Fruit fly (Drosophila melanogaster): ENCODE results near the gene alphaCOP.

DNA sequence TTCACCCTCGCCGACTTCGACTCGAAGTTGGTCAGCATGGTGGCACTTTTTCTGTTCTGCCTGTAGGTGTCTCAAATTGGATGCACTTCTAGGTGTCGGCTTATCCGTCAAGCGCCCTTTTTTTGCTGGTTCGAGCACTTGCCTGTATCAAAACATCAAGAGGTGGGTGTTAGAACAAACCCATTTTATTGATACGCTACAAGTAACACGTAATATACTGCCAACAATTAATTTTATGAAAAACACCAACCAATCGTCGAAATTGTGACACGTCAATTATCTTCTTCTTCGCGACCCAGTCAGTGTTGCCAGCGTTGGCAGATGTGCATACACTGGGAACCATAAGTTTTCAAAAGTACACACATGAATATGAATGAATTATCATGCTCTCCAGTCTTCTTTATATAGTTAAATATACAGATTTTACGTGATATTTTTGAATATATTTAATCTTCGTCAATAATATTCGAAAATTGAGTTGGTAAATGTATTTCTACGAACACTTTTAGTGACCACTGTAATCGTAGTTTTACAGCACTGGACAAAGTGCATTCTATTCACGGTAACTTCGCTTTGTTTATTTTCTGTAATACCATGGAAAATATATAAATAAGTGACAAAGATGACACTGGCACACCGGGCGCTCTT lies at the start of gene alphaCOP, which contains the start of gene CG13919:
- TF ChIP-seq lz (GFP tag; optimal IDR thresholded peaks at IDR 0.05) = peak; percentile 98
- peak; percentile 98 for TF ChIP-seq CG10631 (GFP tag; optimal IDR thresholded peaks at IDR 0.05)
- TF ChIP-seq Hr39 (GFP tag; optimal IDR thresholded peaks at IDR 0.05) = peak; percentile 97
- TF ChIP-seq salr (GFP tag; optimal IDR thresholded peaks at IDR 0.05) = peak; percentile 94
- TF ChIP-seq esn (GFP tag; optimal IDR thresholded peaks at IDR 0.05) = peak; percentile 98
- TF ChIP-seq Hr4 (GFP tag; optimal IDR thresholded peaks at IDR 0.05) = peak; percentile 98
- TF ChIP-seq CG8119 (GFP tag; IDR thresholded peaks at IDR 0.05) = peak; percentile 99
- peak; percentile 97 for TF ChIP-seq Smox (GFP tag; optimal IDR thresholded peaks at IDR 0.05)
- TF ChIP-seq OdsH (GFP tag; optimal IDR thresholded peaks at IDR 0.05) = peak; percentile 99

Data from whole organism, prepupa.